Fruit fly (Drosophila melanogaster) whole organism, embryonic: ENCODE results near the gene CG16710.

Experiments used
- Atf3 ChIP-seq: fragments of 200-800 bp; sonication (Bioruptor generic); optimal IDR thresholded peaks from 3 replicates; lab custom pipeline; 2016; ENCODE audit warnings: missing biosample characterization, missing genetic modification characterization
- BEAF-32 ChIP-seq: fragments of 200-800 bp; sonication (Bioruptor generic); optimal IDR thresholded peaks from 3 replicates; lab custom pipeline; 2017; ENCODE audit warnings: missing biosample characterization, missing genetic modification characterization, mild to moderate bottlenecking, moderate library complexity, missing genetic modification reagents
- Blimp-1 ChIP-seq: fragments of 200-800 bp; sonication (Bioruptor generic); optimal IDR thresholded peaks from 3 replicates; lab custom pipeline; 2018; ENCODE audit warnings: missing biosample characterization, missing genetic modification characterization, mild to moderate bottlenecking, moderate library complexity, missing genetic modification reagents
- BtbVII ChIP-seq: fragments of 200-800 bp; sonication (Bioruptor generic); optimal IDR thresholded peaks from 3 replicates; lab custom pipeline; 2017; ENCODE audit warnings: missing biosample characterization, mild to moderate bottlenecking, missing genetic modification characterization
- C15 ChIP-seq: fragments of 200-800 bp; sonication (Bioruptor generic); IDR thresholded peaks from 3 replicates; pipeline ENCODE4 v1.3.6; 2022; ENCODE audit warnings: missing biosample characterization, missing genetic modification characterization
- CG10565 ChIP-seq: fragments of 200-800 bp; sonication (Bioruptor generic); optimal IDR thresholded peaks from 3 replicates; lab custom pipeline; 2016; ENCODE audit warnings: missing biosample characterization, mild to moderate bottlenecking, missing genetic modification characterization
- CG12071 ChIP-seq: fragments of 200-800 bp; sonication (Bioruptor generic); optimal IDR thresholded peaks from 3 replicates; lab custom pipeline; 2018; ENCODE audit warnings: missing biosample characterization, mild to moderate bottlenecking, missing genetic modification characterization
- CG13287 ChIP-seq: fragments of 200-800 bp; sonication (Bioruptor generic); IDR thresholded peaks from 2 replicates; pipeline ENCODE4 v1.3.6; 2022; ENCODE audit warnings: missing biosample characterization, missing genetic modification characterization; ENCODE audit not compliant: partially characterized antibody
- CG14014 ChIP-seq: fragments of 200-800 bp; sonication (Bioruptor generic); IDR thresholded peaks from 2 replicates; pipeline ENCODE4 v1.3.6; 2022; ENCODE audit warnings: missing biosample characterization, missing genetic modification characterization
- CG14667 ChIP-seq: fragments of 200-800 bp; sonication (Bioruptor generic); IDR thresholded peaks from 2 replicates; pipeline ENCODE4 v1.3.6; 2022; ENCODE audit warnings: missing biosample characterization, missing genetic modification characterization
- CG15011 ChIP-seq: fragments of 200-800 bp; sonication (Bioruptor generic); optimal IDR thresholded peaks from 3 replicates; lab custom pipeline; 2018; ENCODE audit warnings: missing biosample characterization, mild to moderate bottlenecking, missing genetic modification characterization
- CG16863 ChIP-seq: fragments of 200-800 bp; sonication (Bioruptor generic); optimal IDR thresholded peaks from 3 replicates; lab custom pipeline; 2016; ENCODE audit warnings: missing biosample characterization, missing genetic modification characterization
- CG17186 ChIP-seq: fragments of 200-800 bp; sonication (Bioruptor generic); optimal IDR thresholded peaks from 3 replicates; lab custom pipeline; 2017; ENCODE audit warnings: missing biosample characterization, missing genetic modification reagents, missing genetic modification characterization
- CG18262 ChIP-seq: fragments of 200-800 bp; optimal IDR thresholded peaks from 3 replicates; lab custom pipeline; 2019; ENCODE audit warnings: missing biosample characterization, mild to moderate bottlenecking, missing genetic modification characterization, moderate library complexity
- CG2120 ChIP-seq: fragments of 200-800 bp; sonication (Bioruptor generic); optimal IDR thresholded peaks from 3 replicates; lab custom pipeline; 2016; ENCODE audit warnings: missing biosample characterization, missing genetic modification characterization
- CG2889 ChIP-seq: fragments of 200-800 bp; sonication (Bioruptor generic); IDR thresholded peaks from 3 replicates; pipeline ENCODE4 v1.3.6; 2022; ENCODE audit warnings: missing biosample characterization, missing genetic modification characterization
- CG30431 ChIP-seq: fragments of 200-800 bp; sonication (Bioruptor generic); optimal IDR thresholded peaks from 2 replicates; lab custom pipeline; 2017; ENCODE audit warnings: missing biosample characterization, missing genetic modification characterization
- CG32532 ChIP-seq: fragments of 200-800 bp; sonication (Bioruptor generic); IDR thresholded peaks from 2 replicates; pipeline ENCODE4 v1.3.6; 2022; ENCODE audit warnings: missing biosample characterization, missing genetic modification characterization
- CG32772 ChIP-seq: fragments of 200-800 bp; sonication (Bioruptor generic); IDR thresholded peaks from 2 replicates; pipeline ENCODE4 v1.3.6; 2022; ENCODE audit warnings: missing biosample characterization, missing genetic modification characterization
- CG3847 ChIP-seq: fragments of 200-800 bp; sonication (Bioruptor generic); IDR thresholded peaks from 2 replicates; pipeline ENCODE4 v1.3.6; 2022; ENCODE audit warnings: missing biosample characterization, missing genetic modification characterization
- CG5180 ChIP-seq: fragments of 200-800 bp; sonication (Bioruptor generic); optimal IDR thresholded peaks from 3 replicates; lab custom pipeline; 2017; ENCODE audit warnings: missing biosample characterization, missing genetic modification characterization, mild to moderate bottlenecking, moderate library complexity, missing genetic modification reagents
- CG6654 ChIP-seq: fragments of 200-800 bp; sonication (Bioruptor generic); optimal IDR thresholded peaks from 2 replicates; lab custom pipeline; 2017; ENCODE audit warnings: missing biosample characterization, mild to moderate bottlenecking, missing genetic modification characterization
- CG6854 ChIP-seq: fragments of 200-800 bp; sonication (Bioruptor generic); optimal IDR thresholded peaks from 3 replicates; lab custom pipeline; 2017; ENCODE audit warnings: missing biosample characterization, mild to moderate bottlenecking, missing genetic modification characterization
- CG7987 ChIP-seq: fragments of 200-800 bp; sonication (Bioruptor generic); optimal IDR thresholded peaks from 2 replicates; lab custom pipeline; 2018; ENCODE audit warnings: missing biosample characterization, mild to moderate bottlenecking, missing genetic modification characterization, moderate library complexity
- CG8359 ChIP-seq: fragments of 200-800 bp; sonication (Bioruptor generic); optimal IDR thresholded peaks from 2 replicates; lab custom pipeline; 2017; ENCODE audit warnings: missing biosample characterization, mild to moderate bottlenecking, missing genetic modification characterization, borderline replicate concordance
- CG8388 ChIP-seq: fragments of 200-800 bp; sonication (Bioruptor generic); optimal IDR thresholded peaks from 2 replicates; lab custom pipeline; 2019; ENCODE audit warnings: missing biosample characterization, mild to moderate bottlenecking, missing genetic modification characterization, moderate library complexity
- D ChIP-seq, 2 experiments: fragments of 200-800 bp in 1 of 2; fragments of >200 bp in 1 of 2; sonication (Bioruptor generic) in 1 of 2; optimal IDR thresholded peaks; 2 replicates in 1 of 2; 3 replicates in 1 of 2; lab custom pipeline; 2017; ENCODE audit warnings: mild to moderate bottlenecking in 1 of 2, missing biosample characterization in 1 of 2, missing genetic modification characterization in 1 of 2, missing genetic modification reagents in 1 of 2
- Deaf1 ChIP-seq: fragments of 200-800 bp; optimal IDR thresholded peaks from 3 replicates; lab custom pipeline; 2019; ENCODE audit warnings: missing biosample characterization, mild to moderate bottlenecking, missing genetic modification characterization, moderate library complexity
- Dip2 ChIP-seq: fragments of 200-800 bp; sonication (Bioruptor generic); IDR thresholded peaks from 2 replicates; pipeline ENCODE4 v1.3.6; 2022; ENCODE audit warnings: missing biosample characterization, missing genetic modification characterization
- Doc3 ChIP-seq: fragments of 200-800 bp; sonication (Bioruptor generic); IDR thresholded peaks from 3 replicates; pipeline ENCODE4 v1.3.6; 2022; ENCODE audit warnings: missing biosample characterization, missing genetic modification characterization; ENCODE audit not compliant: partially characterized antibody
- HmgD ChIP-seq: fragments of 200-800 bp; sonication (Bioruptor generic); optimal IDR thresholded peaks from 3 replicates; lab custom pipeline; 2016; ENCODE audit warnings: missing biosample characterization, missing genetic modification characterization
- MESR4 ChIP-seq: fragments of 200-800 bp; sonication (Bioruptor generic); optimal IDR thresholded peaks from 2 replicates; lab custom pipeline; 2018; ENCODE audit warnings: missing biosample characterization, mild to moderate bottlenecking, missing genetic modification characterization, moderate library complexity
- Meics ChIP-seq: fragments of 200-800 bp; sonication (Bioruptor generic); optimal IDR thresholded peaks from 2 replicates; lab custom pipeline; 2017; ENCODE audit warnings: missing biosample characterization, mild to moderate bottlenecking, missing genetic modification characterization
- Nf-YC ChIP-seq: fragments of 200-800 bp; optimal IDR thresholded peaks from 3 replicates; lab custom pipeline; 2019; ENCODE audit warnings: missing biosample characterization, mild to moderate bottlenecking, missing genetic modification characterization, moderate library complexity
- Opbp ChIP-seq: fragments of 200-800 bp; sonication (Bioruptor generic); IDR thresholded peaks from 3 replicates; pipeline ENCODE4 v1.3.6; 2022; ENCODE audit warnings: missing biosample characterization, missing genetic modification characterization; ENCODE audit not compliant: partially characterized antibody
- Sin3A ChIP-seq: fragments of >200 bp; optimal IDR thresholded peaks from 2 replicates; lab custom pipeline; 2018
- ato ChIP-seq: fragments of 200-800 bp; sonication (Bioruptor generic); IDR thresholded peaks from 2 replicates; pipeline ENCODE4 v1.3.6; 2022; ENCODE audit warnings: missing biosample characterization, missing genetic modification characterization; ENCODE audit not compliant: partially characterized antibody
- cas ChIP-seq: fragments of 200-800 bp; sonication (Bioruptor generic); IDR thresholded peaks from 2 replicates; pipeline ENCODE4 v1.3.6; 2022; ENCODE audit warnings: missing biosample characterization, missing genetic modification characterization
- danr ChIP-seq: fragments of 200-800 bp; sonication (Bioruptor generic); IDR thresholded peaks from 2 replicates; pipeline ENCODE4 v1.3.6; 2022; ENCODE audit warnings: missing biosample characterization, missing genetic modification characterization
- esg ChIP-seq: fragments of 200-800 bp; sonication (Bioruptor generic); conservative IDR thresholded peaks from 2 replicates; pipeline ENCODE4 v1.3.6; 2022; ENCODE audit warnings: missing biosample characterization, missing genetic modification characterization
- fru ChIP-seq: fragments of >200 bp; optimal IDR thresholded peaks from 2 replicates; lab custom pipeline; 2017
- gsb-n ChIP-seq: fragments of 200-800 bp; sonication (Bioruptor generic); optimal IDR thresholded peaks from 3 replicates; lab custom pipeline; 2018; ENCODE audit warnings: missing biosample characterization, mild to moderate bottlenecking, missing genetic modification characterization
- h ChIP-seq: fragments of >200 bp; optimal IDR thresholded peaks from 2 replicates; lab custom pipeline; 2017
- knrl ChIP-seq: fragments of 200-800 bp; sonication (Bioruptor generic); IDR thresholded peaks from 3 replicates; pipeline ENCODE4 v1.3.6; 2022; ENCODE audit warnings: missing biosample characterization, missing genetic modification characterization; ENCODE audit not compliant: partially characterized antibody
- otp ChIP-seq: fragments of 200-800 bp; sonication (Bioruptor generic); IDR thresholded peaks from 3 replicates; pipeline ENCODE4, ENCODE4 v1.3.6; 2022; ENCODE audit warnings: missing biosample characterization, missing genetic modification characterization
- schlank ChIP-seq: fragments of 200-800 bp; sonication (Bioruptor generic); optimal IDR thresholded peaks from 2 replicates; lab custom pipeline; 2018; ENCODE audit warnings: missing biosample characterization, mild to moderate bottlenecking, missing genetic modification characterization
- slp2 ChIP-seq: fragments of 200-800 bp; sonication (Bioruptor generic); optimal IDR thresholded peaks from 2 replicates; lab custom pipeline; 2016; ENCODE audit warnings: missing biosample characterization, missing genetic modification characterization
- sqz ChIP-seq: fragments of 200-800 bp; sonication (Bioruptor generic); optimal IDR thresholded peaks from 3 replicates; lab custom pipeline; 2018; ENCODE audit warnings: missing biosample characterization, mild to moderate bottlenecking, missing genetic modification characterization
- sr ChIP-seq: fragments of 200-800 bp; sonication (Bioruptor generic); IDR thresholded peaks from 3 replicates; pipeline ENCODE4 v1.3.6; 2022; ENCODE audit warnings: missing biosample characterization, missing genetic modification characterization
- ssp ChIP-seq: fragments of 200-800 bp; sonication (Bioruptor generic); IDR thresholded peaks from 2 replicates; pipeline ENCODE4 v1.3.6; 2022; ENCODE audit warnings: missing biosample characterization, missing genetic modification characterization
- tin ChIP-seq: fragments of 200-800 bp; sonication (Bioruptor generic); optimal IDR thresholded peaks from 3 replicates; lab custom pipeline; 2016; ENCODE audit warnings: missing biosample characterization, missing genetic modification characterization

CG16710 gene

DNA sequence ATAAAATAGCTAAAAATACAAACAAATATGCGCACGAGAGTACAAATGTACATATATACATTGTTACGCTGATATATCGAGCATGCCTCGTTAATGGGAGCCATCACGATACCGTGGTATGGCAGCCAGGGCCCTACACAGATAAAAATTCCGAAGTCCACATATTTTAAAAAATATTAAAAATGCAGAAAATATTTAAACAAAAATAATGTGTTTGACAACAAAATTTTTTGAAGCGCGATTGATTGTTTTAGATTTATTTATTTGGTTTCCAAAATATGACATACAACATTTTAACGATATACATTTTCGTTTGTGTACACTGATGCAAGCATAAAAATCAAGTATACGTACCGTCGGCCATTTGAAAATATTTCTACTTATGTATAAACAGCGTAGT is 44.4 kb downstream of the CG16710 start (continued):
- TF ChIP-seq D (optimal IDR thresholded peaks at IDR 0.05; lab: Kevin White, UChicago) (no peak), D (GFP tag; optimal IDR thresholded peaks at IDR 0.05; lab: Kevin White, UChicago) (peak; percentile 10), CG13287 (GFP tag; lab: Robert Waterston, UW) (no peak), MESR4 (GFP tag; lab: Kevin White, UChicago) (no peak), CG6854 (GFP tag; lab: Kevin White, UChicago) (peak; percentile 78), BtbVII (GFP tag; lab: Kevin White, UChicago) (peak; percentile 83), h (no peak), CG8359 (GFP tag; lab: Kevin White, UChicago) (peak; percentile 2), CG10565 (GFP tag; lab: Kevin White, UChicago) (no peak), Atf3 (GFP tag; lab: Kevin White, UChicago) (no peak), cas (peak; percentile 77), CG12071 (GFP tag; lab: Kevin White, UChicago) (peak; percentile 60), Nf-YC (peak; percentile 35), sr (GFP tag; lab: Robert Waterston, UW) (peak; percentile 19; the same call in 1 of the 3 replicates), C15 (GFP tag; lab: Robert Waterston, UW) (0 out of 3 replicates have a peak, but pooled peaks have one; percentile 50), CG14014 (GFP tag; lab: Robert Waterston, UW) (peak; percentile 86), CG32532 (GFP tag; lab: Robert Waterston, UW) (peak; percentile 93), CG18262 (tag; lab: Kevin White, UChicago) (peak; percentile 65), CG5180 (GFP tag; lab: Kevin White, UChicago) (no peak), CG2120 (peak; percentile 95), sqz (GFP tag; lab: Kevin White, UChicago) (peak; percentile 33), esg (GFP tag; lab: Robert Waterston, UW) (peak; percentile 70), danr (GFP tag; lab: Robert Waterston, UW) (peak; percentile 43; the same call in 1 of the 2 replicates), CG7987 (GFP tag; lab: Kevin White, UChicago) (peak; percentile 74), CG16863 (peak; percentile 50), ssp (peak; percentile 54), knrl (no peak), otp (GFP tag; lab: Robert Waterston, UW) (peak; percentile 79; the same call in 2 of the 3 replicates), ato (no peak), CG17186 (GFP tag; lab: Kevin White, UChicago) (no peak), CG8388 (GFP tag; lab: Kevin White, UChicago) (peak; percentile 31), gsb-n (tag; lab: Kevin White, UChicago) (peak; percentile 4), Meics (GFP tag; lab: Kevin White, UChicago) (peak; percentile 89), CG3847 (peak; percentile 76), Dip2 (GFP tag; lab: Robert Waterston, UW) (no peak), CG2889 (GFP tag; lab: Robert Waterston, UW) (peak; percentile 78; the same call in 1 of the 3 replicates), tin (GFP tag; lab: Kevin White, UChicago) (peak; percentile 55), BEAF-32 (no peak), fru (no peak), CG30431 (GFP tag; lab: Kevin White, UChicago) (peak; percentile 29), slp2 (peak; percentile 61), CG32772 (GFP tag; lab: Robert Waterston, UW) (peak; percentile 68; the same call in 1 of the 2 replicates), Blimp-1 (GFP tag; lab: Kevin White, UChicago) (peak; percentile 57), CG14667 (GFP tag; lab: Robert Waterston, UW) (peak; percentile 55; the same call in 1 of the 2 replicates), Doc3 (GFP tag; lab: Robert Waterston, UW) (no peak), CG15011 (GFP tag; lab: Kevin White, UChicago) (peak; percentile 82), Opbp (no peak), Deaf1 (tag; lab: Kevin White, UChicago) (peak; percentile 63), Sin3A (no peak), HmgD (GFP tag; lab: Kevin White, UChicago) (no peak), schlank (peak; percentile 72), CG6654 (GFP tag; lab: Kevin White, UChicago) (peak; percentile 19)
